Worm (Caenorhabditis elegans) whole organism, late embryonic: ENCODE results near the gene C01F1.5.

ENCODE experiments used
- C38D4.7 ChIP-seq: fragments of 200-800 bp; sonication (Bioruptor generic); optimal IDR thresholded peaks from 2 replicates; lab custom pipeline; 2018; ENCODE audit warnings: mild to moderate bottlenecking, missing genetic modification characterization, moderate library complexity, missing compliant biosample characterization
- K09A11.1 ChIP-seq: sonication (generic microtip); optimal IDR thresholded peaks from 2 replicates; lab custom pipeline; 2017; ENCODE audit warnings: antibody characterized with exemption, mild to moderate bottlenecking, missing genetic modification characterization, missing compliant biosample characterization; ENCODE audit not compliant: insufficient read depth
- ama-1 ChIP-seq: fragments of 150-350 bp; optimal IDR thresholded peaks from 2 replicates; lab custom pipeline; 2014
- dmd-4 ChIP-seq: sonication (generic microtip); optimal IDR thresholded peaks from 2 replicates; lab custom pipeline; 2016; ENCODE audit warnings: borderline replicate concordance, missing genetic modification characterization, missing compliant biosample characterization
- fkh-6 ChIP-seq: sonication (generic microtip); optimal IDR thresholded peaks from 2 replicates; lab custom pipeline; 2016; ENCODE audit warnings: missing genetic modification characterization, missing compliant biosample characterization
- nfya-1 ChIP-seq: sonication (generic microtip); optimal IDR thresholded peaks from 2 replicates; lab custom pipeline; 2017; ENCODE audit warnings: missing genetic modification characterization, mild to moderate bottlenecking, missing compliant biosample characterization, antibody characterized with exemption, moderate library complexity
- npax-4 ChIP-seq: sonication (generic microtip); optimal IDR thresholded peaks from 2 replicates; lab custom pipeline; 2016; ENCODE audit warnings: missing genetic modification characterization, missing compliant biosample characterization
- odd-2 ChIP-seq: sonication (generic microtip); optimal IDR thresholded peaks from 2 replicates; lab custom pipeline; 2017; ENCODE audit warnings: antibody characterized with exemption, mild to moderate bottlenecking, missing genetic modification characterization, missing compliant biosample characterization
- pag-3 ChIP-seq: sonication (generic microtip); optimal IDR thresholded peaks from 2 replicates; lab custom pipeline; 2016; ENCODE audit warnings: missing compliant biosample characterization, missing genetic modification characterization, borderline replicate concordance
- pax-1 ChIP-seq: fragments of 150-350 bp; optimal IDR thresholded peaks from 2 replicates; lab custom pipeline; 2014; ENCODE audit warnings: missing biosample characterization, missing genetic modification characterization
- pha-4 ChIP-seq: fragments of 150-350 bp; optimal IDR thresholded peaks from 2 replicates; lab custom pipeline; 2018; ENCODE audit warnings: missing biosample characterization, missing genetic modification reagents, missing genetic modification characterization
- sdc-2 ChIP-seq: sonication (generic microtip); optimal IDR thresholded peaks from 2 replicates; lab custom pipeline; 2016; ENCODE audit warnings: missing genotype, missing genetic modification characterization, missing compliant biosample characterization
- tbx-2 ChIP-seq: sonication (generic microtip); optimal IDR thresholded peaks from 2 replicates; lab custom pipeline; 2016; ENCODE audit warnings: missing genetic modification characterization, missing compliant biosample characterization
- ttx-3 ChIP-seq: sonication (generic microtip); optimal IDR thresholded peaks from 2 replicates; lab custom pipeline; 2016; ENCODE audit warnings: missing genetic modification reagents, missing genetic modification characterization, missing compliant biosample characterization

DNA sequence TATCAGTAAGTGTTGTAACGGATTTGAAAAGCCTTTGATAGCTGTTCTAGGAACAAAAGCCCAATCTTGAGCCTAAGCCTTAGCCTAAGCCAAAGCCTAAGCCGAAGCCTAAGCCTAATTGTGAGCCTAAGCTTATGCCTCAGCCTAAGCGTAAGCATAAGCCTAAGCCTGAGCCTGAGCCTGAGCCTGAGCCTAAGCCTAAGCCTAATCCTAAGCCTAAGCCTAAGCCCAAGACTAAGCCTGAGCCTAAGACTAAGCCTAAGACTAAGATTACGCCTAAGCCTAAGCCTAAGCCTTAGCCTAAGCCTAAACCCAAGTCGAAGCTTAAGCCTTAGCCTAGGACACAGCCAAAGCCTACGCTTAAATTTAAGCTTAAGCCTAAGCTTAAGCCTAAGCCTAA, 4.0 kb downstream of the C01F1.5 start:
- TF ChIP-seq C38D4.7 (GFP tag; lab: Kevin White, UChicago): no peak
- no peak for TF ChIP-seq K09A11.1
- TF ChIP-seq pax-1 (tag; lab: Kevin White, UChicago): no peak
- no peak for TF ChIP-seq ama-1 (lab: Kevin White, UChicago)
- TF ChIP-seq odd-2 (tag; lab: Kevin White, UChicago): no peak
- TF ChIP-seq nfya-1 (tag; lab: Kevin White, UChicago): no peak
- TF ChIP-seq fkh-6 (tag; lab: Kevin White, UChicago): no peak
- no peak for TF ChIP-seq dmd-4 (tag; lab: Kevin White, UChicago)
- no peak for TF ChIP-seq tbx-2 (tag; lab: Kevin White, UChicago)
- no peak for TF ChIP-seq sdc-2 (tag; lab: Kevin White, UChicago)
- TF ChIP-seq npax-4 (tag; lab: Kevin White, UChicago): no peak
- TF ChIP-seq pha-4: no peak
- TF ChIP-seq ttx-3: no peak
- TF ChIP-seq pag-3 (tag; lab: Kevin White, UChicago): no peak
